Worm (Caenorhabditis elegans): Measurements from ENCODE around the gene T04C9.2.

- TF ChIP-seq snpc-4 (tag; optimal IDR thresholded peaks at IDR 0.05) (no peak), aly-2 (tag; optimal IDR thresholded peaks at IDR 0.05) (no peak), nhr-12 (tag; optimal IDR thresholded peaks at IDR 0.05) (no peak), ZK546.5 (tag; optimal IDR thresholded peaks at IDR 0.05) (no peak), ceh-28 (tag; optimal IDR thresholded peaks at IDR 0.05) (no peak), ceh-82 (tag; optimal IDR thresholded peaks at IDR 0.05) (no peak), ama-1 (optimal IDR thresholded peaks at IDR 0.05) (no peak), nhr-77 (tag; optimal IDR thresholded peaks at IDR 0.05) (no peak), unc-39 (tag; optimal IDR thresholded peaks at IDR 0.05) (no peak), ztf-11 (tag; optimal IDR thresholded peaks at IDR 0.05) (no peak)
Measured at ce11 chrIII:5990090-5990489, 1.6 kb upstream of the T04C9.2 start.

Measured in whole organism, L3 larva.